Worm (Caenorhabditis elegans) whole organism, young adult: ENCODE results near the gene M04B2.7.

Experiments used
- B0261.1 ChIP-seq: sonication (generic microtip); optimal IDR thresholded peaks from 2 replicates; lab custom pipeline; 2016; ENCODE audit warnings: mild to moderate bottlenecking, missing genetic modification characterization, moderate library complexity, missing compliant biosample characterization
- C17E4.6 ChIP-seq: fragments of 200-800 bp; sonication (Bioruptor generic); IDR thresholded peaks from 2 replicates; pipeline ENCODE4 v1.3.6; 2022; ENCODE audit warnings: missing genetic modification reagents, missing genetic modification characterization, missing compliant biosample characterization
- F33H1.4 ChIP-seq: fragments of 200-800 bp; sonication (Bioruptor generic); IDR thresholded peaks from 2 replicates; pipeline ENCODE4 v1.3.6; 2022; ENCODE audit warnings: missing genetic modification reagents, missing genetic modification characterization, missing compliant biosample characterization
- F37B4.10 ChIP-seq: fragments of 200-800 bp; sonication (Bioruptor generic); IDR thresholded peaks from 2 replicates; pipeline ENCODE4 v1.3.6; 2022; ENCODE audit warnings: missing genetic modification characterization, missing compliant biosample characterization
- K11D2.4 ChIP-seq: fragments of 200-800 bp; sonication (Bioruptor generic); IDR thresholded peaks from 2 replicates; pipeline ENCODE4 v1.3.6; 2022; ENCODE audit warnings: missing genetic modification reagents, missing genetic modification characterization, missing compliant biosample characterization
- K12H6.12 ChIP-seq: fragments of 200-800 bp; sonication (Bioruptor generic); optimal IDR thresholded peaks from 2 replicates; lab custom pipeline; 2018; ENCODE audit warnings: mild to moderate bottlenecking, missing genetic modification characterization, missing compliant biosample characterization
- ZK185.1 ChIP-seq: sonication (generic microtip); optimal IDR thresholded peaks from 2 replicates; lab custom pipeline; 2016; ENCODE audit warnings: mild to moderate bottlenecking, missing genetic modification characterization, missing compliant biosample characterization; ENCODE audit not compliant: poor library complexity, severe bottlenecking
- athp-1 ChIP-seq: sonication (generic microtip); optimal IDR thresholded peaks from 2 replicates; lab custom pipeline; 2017; ENCODE audit warnings: mild to moderate bottlenecking, missing genetic modification characterization, missing compliant biosample characterization
- attf-5 ChIP-seq: fragments of 200-800 bp; sonication (Bioruptor generic); optimal IDR thresholded peaks from 2 replicates; lab custom pipeline; 2018; ENCODE audit warnings: mild to moderate bottlenecking, missing genetic modification characterization, missing compliant biosample characterization
- bed-1 ChIP-seq: fragments of 200-800 bp; sonication (Bioruptor generic); IDR thresholded peaks from 2 replicates; pipeline ENCODE4 v1.3.6; 2022; ENCODE audit warnings: missing genetic modification reagents, missing genetic modification characterization, missing compliant biosample characterization
- ccch-3 ChIP-seq: fragments of 200-800 bp; sonication (Bioruptor generic); optimal IDR thresholded peaks from 2 replicates; lab custom pipeline; 2018; ENCODE audit warnings: mild to moderate bottlenecking, missing genetic modification characterization, missing compliant biosample characterization
- cebp-1 ChIP-seq, 2 experiments: fragments of 200-800 bp in 1 of 2; sonication (Bioruptor generic) in 1 of 2; sonication (generic microtip) in 1 of 2; IDR thresholded peaks in 1 of 2; optimal IDR thresholded peaks in 1 of 2; 2 replicates each; pipeline versions ENCODE4 v1.3.6 to Lab custom; 2017 to 2022; ENCODE audit warnings: missing compliant biosample characterization in 2 of 2, missing genetic modification characterization in 2 of 2, mild to moderate bottlenecking in 1 of 2, missing genetic modification reagents in 1 of 2, moderate library complexity in 1 of 2
- ceh-100 ChIP-seq: fragments of 200-800 bp; sonication (Bioruptor generic); IDR thresholded peaks from 2 replicates; pipeline ENCODE4 v1.3.6; 2022; ENCODE audit warnings: missing genetic modification reagents, missing genetic modification characterization, missing compliant biosample characterization
- ceh-58 ChIP-seq: fragments of 200-800 bp; sonication (Bioruptor generic); IDR thresholded peaks from 2 replicates; pipeline ENCODE4 v1.3.6; 2022; ENCODE audit warnings: missing genetic modification characterization, missing compliant biosample characterization
- ceh-79 ChIP-seq: sonication (generic microtip); optimal IDR thresholded peaks from 2 replicates; lab custom pipeline; 2017; ENCODE audit warnings: mild to moderate bottlenecking, missing genetic modification characterization, missing compliant biosample characterization
- chd-7 ChIP-seq: sonication (generic microtip); optimal IDR thresholded peaks from 2 replicates; lab custom pipeline; 2016; ENCODE audit warnings: mild to moderate bottlenecking, missing genetic modification characterization, moderate library complexity, missing compliant biosample characterization
- die-1 ChIP-seq: sonication (generic microtip); optimal IDR thresholded peaks from 2 replicates; lab custom pipeline; 2016; ENCODE audit warnings: missing genotype, mild to moderate bottlenecking, missing genetic modification characterization, missing compliant biosample characterization
- egrh-3 ChIP-seq: fragments of 200-800 bp; sonication (Bioruptor generic); IDR thresholded peaks from 2 replicates; pipeline ENCODE4 v1.3.6; 2022; ENCODE audit warnings: missing genetic modification reagents, missing genetic modification characterization, missing compliant biosample characterization
- him-1 ChIP-seq: sonication (generic microtip); optimal IDR thresholded peaks from 2 replicates; lab custom pipeline; 2016; ENCODE audit warnings: missing genotype, missing genetic modification reagents, missing genetic modification characterization, missing compliant biosample characterization
- hmg-1.2 ChIP-seq: fragments of 200-800 bp; sonication (Bioruptor generic); IDR thresholded peaks from 2 replicates; pipeline ENCODE4 v1.3.6; 2022; ENCODE audit warnings: missing genetic modification reagents, missing genetic modification characterization, missing compliant biosample characterization
- hmg-20 ChIP-seq: fragments of 200-800 bp; sonication (Bioruptor generic); IDR thresholded peaks from 2 replicates; pipeline ENCODE4 v1.3.6; 2022; ENCODE audit warnings: missing genetic modification reagents, missing genetic modification characterization, missing compliant biosample characterization
- lin-40 ChIP-seq: sonication (generic microtip); optimal IDR thresholded peaks from 2 replicates; lab custom pipeline; 2016; ENCODE audit warnings: missing genetic modification characterization, mild to moderate bottlenecking, missing compliant biosample characterization, missing genotype, missing genetic modification reagents
- lin-54 ChIP-seq: fragments of 200-800 bp; sonication (Bioruptor generic); optimal IDR thresholded peaks from 2 replicates; lab custom pipeline; 2018; ENCODE audit warnings: mild to moderate bottlenecking, missing genetic modification characterization, missing compliant biosample characterization
- lsy-27 ChIP-seq: sonication (generic microtip); optimal IDR thresholded peaks from 2 replicates; lab custom pipeline; 2017; ENCODE audit warnings: missing genetic modification characterization, mild to moderate bottlenecking, missing compliant biosample characterization, antibody characterized with exemption, missing genotype, borderline replicate concordance; ENCODE audit not compliant: insufficient read depth
- nfya-1 ChIP-seq: sonication (generic microtip); optimal IDR thresholded peaks from 2 replicates; lab custom pipeline; 2017; ENCODE audit warnings: antibody characterized with exemption, missing compliant biosample characterization, missing genetic modification characterization, borderline replicate concordance; ENCODE audit not compliant: insufficient read depth
- nhr-80 ChIP-seq: sonication (generic microtip); optimal IDR thresholded peaks from 2 replicates; lab custom pipeline; 2016; ENCODE audit warnings: missing genetic modification characterization, missing compliant biosample characterization
- sea-2 ChIP-seq: fragments of 200-800 bp; sonication (Bioruptor generic); IDR thresholded peaks from 2 replicates; pipeline ENCODE4 v1.3.6; 2022; ENCODE audit warnings: missing genetic modification characterization, missing compliant biosample characterization
- somi-1 ChIP-seq: fragments of 200-800 bp; sonication (Bioruptor generic); optimal IDR thresholded peaks from 2 replicates; lab custom pipeline; 2018; ENCODE audit warnings: mild to moderate bottlenecking, missing genetic modification characterization, missing compliant biosample characterization
- tbp1 ChIP-seq: fragments of 200-800 bp; sonication (Bioruptor generic); optimal IDR thresholded peaks from 2 replicates; lab custom pipeline; 2018; ENCODE audit warnings: mild to moderate bottlenecking, missing genetic modification characterization, missing compliant biosample characterization
- tbx-9 ChIP-seq: sonication (generic microtip); optimal IDR thresholded peaks from 2 replicates; lab custom pipeline; 2016; ENCODE audit warnings: borderline replicate concordance, missing genetic modification characterization, inconsistent platforms, missing compliant biosample characterization
- tlf-1 ChIP-seq: fragments of 200-800 bp; sonication (Bioruptor generic); optimal IDR thresholded peaks from 2 replicates; lab custom pipeline; 2018; ENCODE audit warnings: mild to moderate bottlenecking, missing genetic modification characterization, missing compliant biosample characterization
- zim-3 ChIP-seq: sonication (generic microtip); optimal IDR thresholded peaks from 2 replicates; lab custom pipeline; 2017; ENCODE audit warnings: mild to moderate bottlenecking, missing genetic modification characterization, moderate library complexity, missing compliant biosample characterization
- ztf-22 ChIP-seq: fragments of 200-800 bp; sonication (Bioruptor generic); optimal IDR thresholded peaks from 2 replicates; lab custom pipeline; 2018; ENCODE audit warnings: mild to moderate bottlenecking, missing genetic modification characterization, moderate library complexity, missing compliant biosample characterization
- ztf-26 ChIP-seq: sonication (generic microtip); optimal IDR thresholded peaks from 2 replicates; lab custom pipeline; 2017; ENCODE audit warnings: missing genetic modification characterization, missing compliant biosample characterization

The M04B2.7 gene

ce11 chrIV:11493899-11494298 is 54.7 kb downstream of the M04B2.7 start:
- TF ChIP-seq chd-7 (no peak), lin-54 (no peak), F37B4.10 (no peak), him-1 (tag; lab: Kevin White, UChicago) (no peak), B0261.1 (tag; lab: Kevin White, UChicago) (no peak)

- TF ChIP-seq nfya-1 (no peak), egrh-3 (no peak), K12H6.12 (no peak), tlf-1 (GFP tag; lab: Kevin White, UChicago) (no peak), hmg-20 (no peak), athp-1 (tag; lab: Kevin White, UChicago) (no peak), sea-2 (GFP tag; lab: Robert Waterston, UW) (no peak), bed-1 (GFP tag; lab: Robert Waterston, UW) (no peak), zim-3 (no peak), ceh-79 (tag; lab: Kevin White, UChicago) (no peak), F33H1.4 (GFP tag; lab: Robert Waterston, UW) (no peak), nhr-80 (tag; lab: Kevin White, UChicago) (no peak), tbp1 (no peak), C17E4.6 (GFP tag; lab: Robert Waterston, UW) (no peak), lsy-27 (tag; lab: Kevin White, UChicago) (no peak), hmg-1.2 (no peak), K11D2.4 (no peak), ccch-3 (GFP tag; lab: Kevin White, UChicago) (no peak), B0261.1 (tag; lab: Kevin White, UChicago) (no peak), ztf-22 (GFP tag; lab: Kevin White, UChicago) (no peak)
These were observed 56.2 kb downstream of the M04B2.7 start for ce11 chrIV:11492345-11492744.

ce11 chrIV:11491422-11491821 is 57.1 kb downstream of the M04B2.7 start:
- TF ChIP-seq ztf-26 (tag; lab: Kevin White, UChicago) (peak; percentile 79), ceh-100 (GFP tag; lab: Robert Waterston, UW) (no peak), die-1 (tag; lab: Kevin White, UChicago) (peak; percentile 36), somi-1 (peak; percentile 87), lin-40 (tag; lab: Kevin White, UChicago) (peak; percentile 61), nhr-80 (tag; lab: Kevin White, UChicago) (no peak), ZK185.1 (peak; percentile 25), cebp-1 (GFP tag; IDR thresholded peaks at IDR 0.05; lab: Robert Waterston, UW) (no peak), cebp-1 (tag; optimal IDR thresholded peaks at IDR 0.05; lab: Kevin White, UChicago) (peak; percentile 25)

ce11 chrIV:11489610-11490339 is 58.8 kb downstream of the M04B2.7 start:
- TF ChIP-seq tbx-9 (tag; lab: Kevin White, UChicago): no peak
- peak; percentile 44 for TF ChIP-seq ztf-26 (tag; lab: Kevin White, UChicago)
- TF ChIP-seq attf-5: peak; percentile 30
- no peak for TF ChIP-seq tbp1
- TF ChIP-seq ceh-58 (GFP tag; lab: Robert Waterston, UW): no peak
- TF ChIP-seq lin-54: no peak
- TF ChIP-seq cebp-1 (GFP tag; IDR thresholded peaks at IDR 0.05; lab: Robert Waterston, UW): no peak
- TF ChIP-seq cebp-1 (tag; optimal IDR thresholded peaks at IDR 0.05; lab: Kevin White, UChicago): peak; percentile 44
